Fruit fly (Drosophila melanogaster) whole organism, adult: ENCODE results near the gene CG31038.

ENCODE experiments used
- CG12768 ChIP-seq: fragments of 200-800 bp; sonication (Bioruptor generic); optimal IDR thresholded peaks from 2 replicates; lab custom pipeline; 2017; ENCODE audit warnings: missing biosample characterization, missing genetic modification characterization, mild to moderate bottlenecking, moderate library complexity, missing genetic modification reagents
- CG14711 ChIP-seq: fragments of 200-800 bp; sonication (Bioruptor generic); optimal IDR thresholded peaks from 2 replicates; lab custom pipeline; 2018; ENCODE audit warnings: missing biosample characterization, mild to moderate bottlenecking, missing genetic modification characterization, moderate library complexity
- CG1620 ChIP-seq: fragments of 200-800 bp; sonication (Bioruptor generic); optimal IDR thresholded peaks from 2 replicates; lab custom pipeline; 2016; ENCODE audit warnings: missing biosample characterization, missing genetic modification characterization
- CG7101 ChIP-seq: fragments of 200-800 bp; sonication (Bioruptor generic); optimal IDR thresholded peaks from 2 replicates; lab custom pipeline; 2018; ENCODE audit warnings: missing biosample characterization, mild to moderate bottlenecking, missing genetic modification characterization, moderate library complexity
- Clk ChIP-seq: fragments of 200-800 bp; sonication (Bioruptor generic); optimal IDR thresholded peaks from 2 replicates; lab custom pipeline; 2017; ENCODE audit warnings: missing biosample characterization, missing genetic modification characterization
- Crg-1 ChIP-seq: fragments of 200-800 bp; sonication (Bioruptor generic); optimal IDR thresholded peaks from 2 replicates; lab custom pipeline; 2016; ENCODE audit warnings: missing biosample characterization, missing genetic modification characterization
- cic ChIP-seq: fragments of 200-800 bp; sonication (Bioruptor generic); optimal IDR thresholded peaks from 2 replicates; lab custom pipeline; 2017; ENCODE audit warnings: missing biosample characterization, mild to moderate bottlenecking, missing genetic modification characterization, moderate library complexity
- kay ChIP-seq: fragments of 200-800 bp; sonication (Bioruptor generic); peaks from one replicate; lab custom pipeline; 2016; ENCODE audit warnings: missing biosample characterization, missing genetic modification characterization, borderline replicate concordance

- TF ChIP-seq kay (GFP tag; lab: Kevin White, UChicago) (no peak), CG1620 (GFP tag; lab: Kevin White, UChicago) (no peak), Clk (no peak), CG12768 (GFP tag; lab: Kevin White, UChicago) (no peak), CG14711 (tag; lab: Kevin White, UChicago) (no peak), CG7101 (tag; lab: Kevin White, UChicago) (no peak), cic (no peak), Crg-1 (no peak)
Observed at dm6 chr3R:29914246-29914645, 37.4 kb downstream of the CG31038 start, which contains the start of gene Capa.
